Worm (Caenorhabditis elegans) whole organism, mixed stage, embryonic: Measurements from ENCODE around the gene F20D6.11.

Source experiments
- ceh-83 ChIP-seq: fragments of 200-800 bp; sonication (Bioruptor generic); optimal IDR thresholded peaks from 2 replicates; lab custom pipeline; 2018; ENCODE audit warnings: mild to moderate bottlenecking, missing genetic modification characterization, missing compliant biosample characterization
- elt-1 ChIP-seq: sonication (generic microtip); optimal IDR thresholded peaks from 2 replicates; lab custom pipeline; 2017; ENCODE audit warnings: missing genetic modification characterization, mild to moderate bottlenecking, missing compliant biosample characterization, antibody characterized with exemption, moderate library complexity, borderline replicate concordance; ENCODE audit not compliant: insufficient read depth
- mls-2 ChIP-seq: sonication (generic microtip); optimal IDR thresholded peaks from 2 replicates; lab custom pipeline; 2016; ENCODE audit warnings: mild to moderate bottlenecking, missing genetic modification characterization, moderate library complexity, missing compliant biosample characterization
- nhr-28 ChIP-seq: fragments of 150-350 bp; optimal IDR thresholded peaks from 2 replicates; lab custom pipeline; 2014; ENCODE audit warnings: missing biosample characterization, missing genetic modification characterization
- nhr-76 ChIP-seq: sonication (generic microtip); optimal IDR thresholded peaks from 2 replicates; lab custom pipeline; 2017; ENCODE audit warnings: missing biosample characterization, missing genetic modification characterization
- pha-4 ChIP-seq: fragments of 150-350 bp; optimal IDR thresholded peaks from 2 replicates; lab custom pipeline; 2018; ENCODE audit warnings: missing biosample characterization, missing genetic modification reagents, missing genetic modification characterization
- sem-2 ChIP-seq: fragments of 200-800 bp; sonication (Bioruptor generic); optimal IDR thresholded peaks from 2 replicates; lab custom pipeline; 2018; ENCODE audit warnings: mild to moderate bottlenecking, missing genetic modification characterization, missing compliant biosample characterization
- snpc-4 ChIP-seq: fragments of 150-350 bp; optimal IDR thresholded peaks from 2 replicates; lab custom pipeline; 2014; ENCODE audit warnings: missing biosample characterization, missing genetic modification characterization
- unc-62 ChIP-seq: fragments of 150-350 bp; optimal IDR thresholded peaks from 2 replicates; lab custom pipeline; 2014; ENCODE audit warnings: missing biosample characterization, missing genetic modification reagents, missing genetic modification characterization
- ztf-11 ChIP-seq: fragments of 150-350 bp; optimal IDR thresholded peaks from 2 replicates; lab custom pipeline; 2014; ENCODE audit warnings: missing biosample characterization, missing genetic modification characterization

DNA sequence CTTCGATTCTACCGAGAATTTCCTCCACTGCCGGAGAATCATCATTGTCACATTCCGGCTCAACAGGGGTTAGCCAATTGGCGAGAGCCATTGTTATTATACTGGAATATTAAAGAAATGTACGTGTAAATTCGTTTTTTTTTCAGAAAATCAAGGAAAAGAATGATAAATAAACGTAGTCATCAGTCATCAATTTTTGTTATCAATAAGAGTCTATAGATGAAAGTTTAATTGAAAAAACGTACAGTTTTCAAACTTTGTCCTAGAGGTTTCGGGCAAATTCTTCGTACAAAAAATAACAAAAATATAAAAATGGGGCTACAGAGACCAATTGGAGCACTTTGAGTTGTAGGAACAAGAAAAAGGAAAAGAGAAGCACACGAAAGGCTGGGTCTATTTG, at the start of gene F20D6.11:
- TF ChIP-seq unc-62 (GFP tag; lab: Kevin White, UChicago) = no peak
- TF ChIP-seq snpc-4 (tag; lab: Kevin White, UChicago) = no peak
- no peak for TF ChIP-seq nhr-76 (tag; lab: Kevin White, UChicago)
- TF ChIP-seq ztf-11 (tag; lab: Kevin White, UChicago) = no peak
- TF ChIP-seq pha-4 (tag; lab: Kevin White, UChicago) = no peak
- TF ChIP-seq mls-2 (tag; lab: Kevin White, UChicago) = no peak
- no peak for TF ChIP-seq nhr-28 (tag; lab: Kevin White, UChicago)
- no peak for TF ChIP-seq sem-2 (GFP tag; lab: Kevin White, UChicago)
- TF ChIP-seq ceh-83 (GFP tag; lab: Kevin White, UChicago) = no peak
- TF ChIP-seq elt-1 (tag; lab: Kevin White, UChicago) = no peak
